Worm (Caenorhabditis elegans) whole organism, mixed stage, embryonic: Measurements from ENCODE around the gene K11H3.5.

Experiments used
- M03D4.4 ChIP-seq: sonication (generic microtip); optimal IDR thresholded peaks from 2 replicates; lab custom pipeline; 2017; ENCODE audit warnings: mild to moderate bottlenecking, missing genetic modification characterization, missing compliant biosample characterization
- bed-3 ChIP-seq: fragments of 200-800 bp; sonication (Bioruptor generic); optimal IDR thresholded peaks from 3 replicates; lab custom pipeline; 2018; ENCODE audit warnings: mild to moderate bottlenecking, missing genetic modification characterization, moderate library complexity, missing compliant biosample characterization
- ceh-39 ChIP-seq: fragments of 150-350 bp; optimal IDR thresholded peaks from 2 replicates; lab custom pipeline; 2014; ENCODE audit warnings: missing biosample characterization, missing genetic modification characterization
- ceh-43 ChIP-seq: fragments of 200-800 bp; sonication (Bioruptor generic); optimal IDR thresholded peaks from 2 replicates; lab custom pipeline; 2018; ENCODE audit warnings: mild to moderate bottlenecking, missing genetic modification characterization, moderate library complexity, missing compliant biosample characterization
- ceh-83 ChIP-seq: fragments of 200-800 bp; sonication (Bioruptor generic); optimal IDR thresholded peaks from 2 replicates; lab custom pipeline; 2018; ENCODE audit warnings: mild to moderate bottlenecking, missing genetic modification characterization, missing compliant biosample characterization
- cnd-1 ChIP-seq: fragments of 200-800 bp; sonication (Bioruptor generic); optimal IDR thresholded peaks from 2 replicates; lab custom pipeline; 2018; ENCODE audit warnings: mild to moderate bottlenecking, missing genetic modification characterization, missing compliant biosample characterization
- elt-1 ChIP-seq: sonication (generic microtip); optimal IDR thresholded peaks from 2 replicates; lab custom pipeline; 2017; ENCODE audit warnings: missing genetic modification characterization, mild to moderate bottlenecking, missing compliant biosample characterization, antibody characterized with exemption, moderate library complexity, borderline replicate concordance; ENCODE audit not compliant: insufficient read depth
- elt-3 ChIP-seq: fragments of 150-350 bp; optimal IDR thresholded peaks from 2 replicates; lab custom pipeline; 2014; ENCODE audit warnings: missing biosample characterization, missing genetic modification characterization
- flh-1 ChIP-seq: fragments of 200-800 bp; sonication (Bioruptor generic); optimal IDR thresholded peaks from 2 replicates; lab custom pipeline; 2018; ENCODE audit warnings: mild to moderate bottlenecking, missing genetic modification characterization, moderate library complexity, missing compliant biosample characterization
- ham-2 ChIP-seq: fragments of 200-800 bp; sonication (Bioruptor generic); optimal IDR thresholded peaks from 2 replicates; lab custom pipeline; 2018; ENCODE audit warnings: mild to moderate bottlenecking, missing genetic modification characterization, missing compliant biosample characterization
- hlh-1 ChIP-seq: fragments of 150-350 bp; optimal IDR thresholded peaks from 2 replicates; lab custom pipeline; 2014; ENCODE audit warnings: missing biosample characterization, missing genetic modification reagents, missing genetic modification characterization
- lin-13 ChIP-seq: fragments of 150-350 bp; optimal IDR thresholded peaks from 2 replicates; lab custom pipeline; 2014; ENCODE audit warnings: missing biosample characterization, missing genetic modification characterization
- lin-32 ChIP-seq: fragments of 200-800 bp; sonication (Bioruptor generic); optimal IDR thresholded peaks from 2 replicates; lab custom pipeline; 2018; ENCODE audit warnings: mild to moderate bottlenecking, missing genetic modification characterization, missing compliant biosample characterization
- lsy-2 ChIP-seq: fragments of 150-350 bp; optimal IDR thresholded peaks from 2 replicates; lab custom pipeline; 2014; ENCODE audit warnings: missing biosample characterization, missing genetic modification characterization
- mab-5 ChIP-seq: fragments of 150-350 bp; optimal IDR thresholded peaks from 2 replicates; lab custom pipeline; 2014; ENCODE audit warnings: missing biosample characterization, missing genetic modification characterization
- mep-1 ChIP-seq: fragments of 150-350 bp; optimal IDR thresholded peaks from 2 replicates; lab custom pipeline; 2017; ENCODE audit warnings: missing biosample characterization, missing genetic modification reagents, missing genetic modification characterization, inconsistent platforms
- mls-2 ChIP-seq: sonication (generic microtip); optimal IDR thresholded peaks from 2 replicates; lab custom pipeline; 2016; ENCODE audit warnings: mild to moderate bottlenecking, missing genetic modification characterization, moderate library complexity, missing compliant biosample characterization
- nhr-12 ChIP-seq: fragments of 150-350 bp; optimal IDR thresholded peaks from 2 replicates; lab custom pipeline; 2014; ENCODE audit warnings: missing biosample characterization, missing genetic modification characterization
- nhr-76 ChIP-seq: sonication (generic microtip); optimal IDR thresholded peaks from 2 replicates; lab custom pipeline; 2017; ENCODE audit warnings: missing biosample characterization, missing genetic modification characterization
- pha-4 ChIP-seq: fragments of 150-350 bp; optimal IDR thresholded peaks from 2 replicates; lab custom pipeline; 2018; ENCODE audit warnings: missing biosample characterization, missing genetic modification reagents, missing genetic modification characterization
- sem-2 ChIP-seq: fragments of 200-800 bp; sonication (Bioruptor generic); optimal IDR thresholded peaks from 2 replicates; lab custom pipeline; 2018; ENCODE audit warnings: mild to moderate bottlenecking, missing genetic modification characterization, missing compliant biosample characterization
- snpc-4 ChIP-seq: fragments of 150-350 bp; optimal IDR thresholded peaks from 2 replicates; lab custom pipeline; 2014; ENCODE audit warnings: missing biosample characterization, missing genetic modification characterization
- sptf-1 ChIP-seq: sonication (generic microtip); optimal IDR thresholded peaks from 2 replicates; lab custom pipeline; 2017; ENCODE audit warnings: mild to moderate bottlenecking, missing genetic modification characterization, moderate library complexity, missing compliant biosample characterization
- unc-120 ChIP-seq: sonication (generic microtip); optimal IDR thresholded peaks from 2 replicates; lab custom pipeline; 2017; ENCODE audit warnings: missing genetic modification characterization, missing compliant biosample characterization; ENCODE audit not compliant: poor library complexity, severe bottlenecking

The K11H3.5 gene

DNA sequence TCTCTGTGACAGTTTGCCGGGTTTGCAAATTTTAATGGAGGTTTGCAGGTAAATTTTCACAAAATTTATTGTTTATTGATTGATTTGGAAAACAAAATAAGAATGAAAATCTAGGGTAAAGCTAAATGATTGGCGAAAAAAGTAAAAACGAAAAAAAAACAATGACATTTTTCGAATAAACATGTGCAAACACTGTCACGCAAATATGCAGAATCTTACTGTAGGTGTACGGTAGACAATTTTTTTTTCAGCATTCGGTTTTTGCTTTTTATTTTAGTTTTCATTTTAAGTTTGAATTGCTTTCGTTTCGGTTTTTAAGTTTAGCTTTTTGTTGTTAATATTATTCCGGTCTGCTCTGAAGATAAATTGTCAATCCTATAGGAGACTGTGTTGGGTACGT lies 25.7 kb upstream of the K11H3.5 start:
- peak; percentile 81 for TF ChIP-seq lsy-2
- no peak for TF ChIP-seq pha-4 (tag; lab: Kevin White, UChicago)
- no peak for TF ChIP-seq mep-1 (tag; lab: Kevin White, UChicago)
- TF ChIP-seq flh-1 (GFP tag; lab: Kevin White, UChicago), result no peak
- TF ChIP-seq nhr-76 (tag; lab: Kevin White, UChicago), result no peak
- no peak for TF ChIP-seq snpc-4 (tag; lab: Kevin White, UChicago)

DNA sequence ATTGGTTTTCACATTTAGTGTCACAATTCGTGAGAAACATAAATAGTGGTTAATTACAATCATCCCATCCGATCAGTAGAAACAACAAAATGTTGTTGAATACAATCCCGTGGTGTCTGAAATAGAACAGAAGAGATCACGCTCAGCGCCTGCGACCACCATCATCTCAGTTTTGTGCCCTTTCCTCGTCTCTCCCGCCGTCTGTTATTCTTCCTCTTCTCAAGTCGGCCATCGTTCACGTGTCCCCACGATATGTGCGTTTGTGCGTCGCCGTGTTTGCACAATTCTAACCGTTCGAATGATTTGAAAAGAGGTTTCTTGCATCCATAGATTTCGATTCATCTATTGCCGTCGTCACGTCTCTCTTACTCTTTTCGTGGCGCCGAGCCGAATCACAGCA lies 24.8 kb upstream of the K11H3.5 start, which contains the start of gene panl-3:
TSS of gene panl-3 (plus strand) at position 294 of the 400 bp plus-strand sequence.
- TF ChIP-seq sptf-1 (tag; lab: Kevin White, UChicago), result peak; percentile 37
- TF ChIP-seq elt-1 (tag; lab: Kevin White, UChicago), result no peak
- peak; percentile 46 for TF ChIP-seq cnd-1 (tag; lab: Kevin White, UChicago)
- peak; percentile 49 for TF ChIP-seq mep-1 (tag; lab: Kevin White, UChicago)
- TF ChIP-seq pha-4 (tag; lab: Kevin White, UChicago), result peak; percentile 23
- no peak for TF ChIP-seq M03D4.4 (tag; lab: Kevin White, UChicago)
- no peak for TF ChIP-seq nhr-12 (tag; lab: Kevin White, UChicago)
- peak; percentile 14 for TF ChIP-seq lin-13 (tag; lab: Kevin White, UChicago)
- TF ChIP-seq lsy-2, result peak; percentile 4

DNA sequence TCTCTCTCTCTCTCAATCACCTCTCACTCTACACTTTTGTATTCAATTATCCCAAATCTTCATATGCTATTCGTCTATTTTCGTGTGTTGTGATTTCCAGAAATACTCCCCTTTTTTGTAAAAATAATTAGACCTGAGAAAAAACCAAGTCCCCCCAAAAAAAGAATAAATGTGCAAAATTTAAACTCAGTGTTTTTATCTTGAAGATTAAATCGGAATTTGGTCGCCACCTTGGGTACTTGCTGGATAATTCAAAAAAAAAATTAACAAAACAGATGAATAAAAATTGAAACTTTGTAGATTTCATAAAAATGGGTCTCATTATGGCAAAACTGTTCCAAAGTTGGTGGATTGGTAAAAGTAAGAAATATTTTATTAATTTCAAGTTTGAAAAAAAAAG lies 20.6 kb upstream of the K11H3.5 start, which contains the start of gene arl-5:
TSS of gene arl-5 (plus strand) at position 301 of the 400 bp plus-strand sequence.
- TF ChIP-seq ceh-83 (no peak), lsy-2 (no peak), elt-1 (tag; lab: Kevin White, UChicago) (no peak), mls-2 (tag; lab: Kevin White, UChicago) (no peak), sptf-1 (tag; lab: Kevin White, UChicago) (no peak), elt-3 (tag; lab: Kevin White, UChicago) (no peak), cnd-1 (tag; lab: Kevin White, UChicago) (no peak), M03D4.4 (tag; lab: Kevin White, UChicago) (no peak), nhr-76 (tag; lab: Kevin White, UChicago) (no peak), bed-3 (GFP tag; lab: Kevin White, UChicago) (no peak), mab-5 (tag; lab: Kevin White, UChicago) (no peak)
- TF ChIP-seq, all 35 proteins: peak for 0

DNA sequence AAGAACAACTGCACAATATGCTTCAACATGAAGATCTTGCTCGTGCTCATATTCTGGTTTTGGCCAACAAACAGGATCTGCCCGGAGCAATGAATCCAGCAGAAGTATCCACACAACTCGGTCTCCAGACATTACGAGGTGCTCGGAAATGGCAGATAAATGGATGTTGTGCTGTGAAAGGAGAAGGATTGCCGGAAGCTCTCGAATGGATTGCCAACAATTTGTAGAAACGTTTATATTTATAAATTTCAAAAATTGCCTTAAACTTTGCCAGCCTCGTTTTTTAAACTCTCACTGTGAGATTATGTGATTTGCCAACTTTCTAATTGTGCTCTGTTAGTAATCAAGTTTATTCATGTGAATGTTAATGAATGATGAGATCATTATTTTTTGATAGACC lies 19.8 kb upstream of the K11H3.5 start:
- TF ChIP-seq bed-3 (GFP tag; lab: Kevin White, UChicago), result no peak
- TF ChIP-seq snpc-4 (tag; lab: Kevin White, UChicago), result no peak
- no peak for TF ChIP-seq sptf-1 (tag; lab: Kevin White, UChicago)
- no peak for TF ChIP-seq ceh-39
- no peak for TF ChIP-seq ceh-83
- no peak for TF ChIP-seq elt-3 (tag; lab: Kevin White, UChicago)
- TF ChIP-seq flh-1 (GFP tag; lab: Kevin White, UChicago), result no peak
- no peak for TF ChIP-seq M03D4.4 (tag; lab: Kevin White, UChicago)
- TF ChIP-seq, all 35 proteins: peak for 0

DNA sequence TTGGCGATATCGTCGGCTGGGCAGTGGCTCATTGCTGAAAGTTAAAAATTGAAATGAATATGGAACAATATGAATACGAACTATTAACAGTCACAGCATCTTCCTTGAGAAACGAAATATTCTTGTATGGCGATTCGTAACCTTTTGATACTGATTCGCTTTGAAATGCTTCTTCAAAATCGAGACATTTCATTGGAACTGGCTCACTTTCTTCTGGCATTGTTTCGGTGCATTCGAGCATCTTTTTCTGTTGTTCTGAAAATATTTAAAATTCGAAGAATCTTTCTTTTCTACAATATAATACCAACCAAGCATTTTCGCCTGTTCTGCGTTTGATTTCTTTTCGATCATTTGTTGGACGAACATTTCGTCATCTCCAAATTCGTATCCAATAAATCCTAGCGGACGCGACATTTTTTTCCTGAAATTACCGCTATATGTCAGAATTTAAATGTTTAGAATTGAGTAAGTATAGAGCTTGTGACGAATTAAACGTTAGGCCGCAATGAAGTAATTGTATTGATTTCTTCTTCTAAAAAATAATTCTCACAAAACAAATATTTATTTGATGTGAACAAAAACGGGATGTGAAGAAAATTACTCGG lies 19.1 kb upstream of the K11H3.5 start, which contains the start of gene lin-52:
TSS of gene lin-52 (minus strand) at position 421 of the 605 bp plus-strand sequence.
- no peak for TF ChIP-seq lin-32 (GFP tag; lab: Kevin White, UChicago)
- no peak for TF ChIP-seq lsy-2
- no peak for TF ChIP-seq unc-120 (tag; lab: Kevin White, UChicago)
- TF ChIP-seq sptf-1 (tag; lab: Kevin White, UChicago), result no peak

DNA sequence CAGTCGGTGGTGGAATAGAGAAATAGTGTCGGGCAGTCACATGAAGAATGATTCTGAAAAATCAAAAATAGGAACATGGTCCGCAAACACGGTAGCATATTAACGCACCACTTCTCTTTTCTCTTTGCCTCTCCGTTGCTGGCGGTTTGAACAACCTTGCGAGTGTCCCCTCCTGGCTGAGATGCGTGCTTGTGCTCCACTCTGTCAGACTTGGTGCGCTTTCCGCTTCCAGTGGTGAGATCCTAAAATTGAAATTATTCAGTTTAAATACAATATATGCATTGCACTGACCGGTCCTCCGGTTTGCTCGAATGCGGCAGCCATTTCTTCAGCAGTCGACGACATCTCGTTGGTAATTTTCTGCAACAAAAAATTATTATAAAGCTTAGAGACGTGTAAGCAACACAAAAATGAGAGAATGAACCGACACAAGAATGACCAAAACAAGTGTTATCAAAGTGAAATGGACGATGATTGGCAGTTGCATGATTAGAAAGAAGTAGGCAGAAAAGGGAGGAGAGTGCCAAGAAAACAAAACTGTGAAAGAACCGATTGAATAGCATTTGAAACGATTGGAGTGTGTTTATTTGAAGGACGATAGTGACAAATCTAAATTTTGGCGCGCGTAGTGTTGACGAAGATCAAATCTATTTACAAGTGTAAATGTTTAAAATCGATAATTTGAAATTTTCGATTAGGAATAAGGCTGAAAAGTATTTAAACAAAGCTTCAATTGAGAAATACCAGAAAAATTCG lies 18.3 kb upstream of the K11H3.5 start, which contains the start of gene ZK632.9:
TSS of gene ZK632.9 (minus strand) at position 360 of the 756 bp plus-strand sequence.
- TF ChIP-seq lsy-2 (no peak), pha-4 (tag; lab: Kevin White, UChicago) (no peak), lin-32 (GFP tag; lab: Kevin White, UChicago) (no peak), sem-2 (GFP tag; lab: Kevin White, UChicago) (no peak), bed-3 (GFP tag; lab: Kevin White, UChicago) (no peak), ceh-43 (GFP tag; lab: Kevin White, UChicago) (no peak), cnd-1 (tag; lab: Kevin White, UChicago) (no peak), hlh-1 (tag; lab: Kevin White, UChicago) (no peak), ceh-83 (no peak), ham-2 (GFP tag; lab: Kevin White, UChicago) (no peak)
